Fruit fly (Drosophila melanogaster): Measurements from ENCODE around the gene CG13066.
A peak's percentile ranks its signal among the peaks of the same experiment; 100 is the strongest.

CG13066 gene

dm6 chr3L:16272338-16272959 is at the start of gene CG13066:
Gene CG13066 (plus strand): TSS chr3L:16272909.
- TF ChIP-seq ham (GFP tag; IDR thresholded peaks at IDR 0.05) (no peak), chinmo (GFP tag; IDR thresholded peaks at IDR 0.05; ENCODE audit: partially characterized antibody) (0 out of 4 replicates have a peak, but pooled peaks have one; percentile 48), Awh (GFP tag; IDR thresholded peaks at IDR 0.05) (no peak), vvl (GFP tag; IDR thresholded peaks at IDR 0.05) (peak; percentile 37; the same call in 1 of the 2 replicates), sens (GFP tag) (peak; percentile 52)

- TF ChIP-seq Ets65A (GFP tag) (peak; percentile 46), CG11247 (GFP tag; IDR thresholded peaks at IDR 0.05) (no peak)
Observed at dm6 chr3L:16225175-16225574, 47.5 kb upstream of the CG13066 start.

- TF ChIP-seq Atf6 (GFP tag; IDR thresholded peaks at IDR 0.05) (peak; percentile 89), CG11696 (GFP tag; IDR thresholded peaks at IDR 0.05) (no peak), grn (GFP tag; optimal IDR thresholded peaks at IDR 0.05) (no peak), ftz-f1 (GFP tag; optimal IDR thresholded peaks at IDR 0.05) (no peak), vfl (GFP tag; optimal IDR thresholded peaks at IDR 0.05) (peak; percentile 49), usp (GFP tag; optimal IDR thresholded peaks at IDR 0.05) (no peak), CG12071 (GFP tag; optimal IDR thresholded peaks at IDR 0.05) (no peak), HmgD (GFP tag; optimal IDR thresholded peaks at IDR 0.05) (no peak), twi (tag; optimal IDR thresholded peaks at IDR 0.05) (no peak), sima (GFP tag; optimal IDR thresholded peaks at IDR 0.05) (no peak), Max (GFP tag; optimal IDR thresholded peaks at IDR 0.05) (peak; percentile 91), Oaz (GFP tag; IDR thresholded peaks at IDR 0.05) (peak; percentile 76), fd96Cb (tag; optimal IDR thresholded peaks at IDR 0.05) (peak; percentile 89), CG5180 (GFP tag; optimal IDR thresholded peaks at IDR 0.05) (peak; percentile 9), CG6791 (GFP tag; IDR thresholded peaks at IDR 0.05; ENCODE audit: partially characterized antibody) (no peak), CG32532 (GFP tag; IDR thresholded peaks at IDR 0.05) (peak; percentile 96), Atf3 (GFP tag; optimal IDR thresholded peaks at IDR 0.05) (peak; percentile 38), CG6854 (GFP tag; optimal IDR thresholded peaks at IDR 0.05) (peak; percentile 11), CG4854 (GFP tag; optimal IDR thresholded peaks at IDR 0.05) (peak; percentile 50), CG17912 (GFP tag; optimal IDR thresholded peaks at IDR 0.05) (no peak), pan (optimal IDR thresholded peaks at IDR 0.05) (no peak), pan (GFP tag; optimal IDR thresholded peaks at IDR 0.05 in 1 of 2, IDR thresholded peaks at IDR 0.05 in 1 of 2) (peak in 1 of 2 experiments; percentile 95), CG11247 (GFP tag; IDR thresholded peaks at IDR 0.05) (peak; percentile 95), CG1832 (GFP tag; optimal IDR thresholded peaks at IDR 0.05) (no peak), HLH54F (GFP tag; optimal IDR thresholded peaks at IDR 0.05) (peak; percentile 59), CG18262 (tag; optimal IDR thresholded peaks at IDR 0.05) (peak; percentile 91), Dref (GFP tag; IDR thresholded peaks at IDR 0.05) (no peak), CG13287 (GFP tag; IDR thresholded peaks at IDR 0.05; ENCODE audit: partially characterized antibody) (peak; percentile 17; the same call in 1 of the 2 replicates), Lhr (GFP tag; optimal IDR thresholded peaks at IDR 0.05) (peak; percentile 83), CG3847 (GFP tag; IDR thresholded peaks at IDR 0.05) (peak; percentile 94), CG10979 (tag; optimal IDR thresholded peaks at IDR 0.05) (peak; percentile 79), CG2116 (GFP tag; optimal IDR thresholded peaks at IDR 0.05) (peak; percentile 72), CG10654 (GFP tag; optimal IDR thresholded peaks at IDR 0.05) (peak; percentile 87), gt (GFP tag; IDR thresholded peaks at IDR 0.05) (peak; percentile 80), insv (GFP tag; optimal IDR thresholded peaks at IDR 0.05) (peak in 1 of 2 experiments; percentile 58), gem (tag; optimal IDR thresholded peaks at IDR 0.05) (peak; percentile 96), CG11723 (GFP tag; optimal IDR thresholded peaks at IDR 0.05) (no peak), yki (optimal IDR thresholded peaks at IDR 0.05) (no peak), chn (GFP tag; optimal IDR thresholded peaks at IDR 0.05) (peak; percentile 59), Chrac-16 (GFP tag; optimal IDR thresholded peaks at IDR 0.05) (peak; percentile 86), zfh1 (GFP tag; IDR thresholded peaks at IDR 0.05) (peak; percentile 88)
Observed at dm6 chr3L:16228659-16229205, 44.0 kb upstream of the CG13066 start, which contains the start of gene Tmx3. Gene Tmx3 (plus strand): TSS chr3L:16229100.
